Worm (Caenorhabditis elegans) whole organism, L4 larva: Measurements from ENCODE around the gene ZK353.3.

Experiments used
- D1046.2 ChIP-seq: fragments of 200-800 bp; sonication (Bioruptor generic); IDR thresholded peaks from 2 replicates; pipeline ENCODE4 v1.3.6; 2022; ENCODE audit warnings: missing genetic modification characterization, missing compliant biosample characterization
- Y75B8A.6 ChIP-seq: fragments of 200-800 bp; sonication (Bioruptor generic); IDR thresholded peaks from 2 replicates; pipeline ENCODE4 v1.3.6; 2022; ENCODE audit warnings: missing genetic modification reagents, missing genetic modification characterization, missing compliant biosample characterization
- lin-15B ChIP-seq: fragments of 150-350 bp; sonication (generic microtip); optimal IDR thresholded peaks from 3 replicates; lab custom pipeline; 2014; ENCODE audit warnings: missing biosample characterization, missing genetic modification characterization
- lin-29 ChIP-seq: fragments of 200-800 bp; sonication (Bioruptor generic); IDR thresholded peaks from 2 replicates; pipeline ENCODE4 v1.3.6; 2022; ENCODE audit warnings: missing genetic modification reagents, missing genetic modification characterization, missing compliant biosample characterization
- mdl-1 ChIP-seq, 2 experiments: fragments of 150-350 bp in 1 of 2; sonication (generic microtip) in 1 of 2; optimal IDR thresholded peaks; 2 replicates each; lab custom pipeline; 2014 to 2017; ENCODE audit warnings: missing biosample characterization in 2 of 2, missing genetic modification characterization in 2 of 2
- nhr-11 ChIP-seq: fragments of 150-350 bp; optimal IDR thresholded peaks from 2 replicates; lab custom pipeline; 2014; ENCODE audit warnings: missing biosample characterization, missing genetic modification characterization
- nhr-41 ChIP-seq: fragments of 200-800 bp; sonication (Bioruptor generic); IDR thresholded peaks from 2 replicates; pipeline ENCODE4 v1.3.6; 2022; ENCODE audit warnings: missing genetic modification reagents, missing genetic modification characterization, missing compliant biosample characterization
- nhr-42 ChIP-seq: fragments of 200-800 bp; sonication (Bioruptor generic); IDR thresholded peaks from 2 replicates; pipeline ENCODE4 v1.3.6; 2022; ENCODE audit warnings: missing genetic modification characterization, missing compliant biosample characterization
- nhr-76 ChIP-seq: fragments of 150-350 bp; optimal IDR thresholded peaks from 2 replicates; lab custom pipeline; 2014; ENCODE audit warnings: missing biosample characterization, missing genetic modification characterization
- nhr-77 ChIP-seq: fragments of 150-350 bp; optimal IDR thresholded peaks from 2 replicates; lab custom pipeline; 2014; ENCODE audit warnings: missing biosample characterization, missing genetic modification characterization
- pha-4 ChIP-seq, 2 experiments: fragments of 150-350 bp in 1 of 2; fragments of 200-800 bp in 1 of 2; sonication (Bioruptor generic) in 1 of 2; IDR thresholded peaks in 1 of 2; optimal IDR thresholded peaks in 1 of 2; 2 replicates each; pipeline versions ENCODE4 v1.3.6 to Lab custom; 2014 to 2022; ENCODE audit warnings: missing genetic modification characterization in 2 of 2, missing genetic modification reagents in 2 of 2, missing biosample characterization in 1 of 2, missing compliant biosample characterization in 1 of 2
- spr-1 ChIP-seq: sonication (generic microtip); optimal IDR thresholded peaks from 2 replicates; lab custom pipeline; 2016; ENCODE audit warnings: mild to moderate bottlenecking, missing genetic modification characterization, missing compliant biosample characterization
- unc-62 ChIP-seq, 3 experiments: fragments of 150-350 bp in 1 of 3; sonication (generic microtip); optimal IDR thresholded peaks in 2 of 3; peaks in 1 of 3; 1 replicate in 1 of 3; 2 replicates in 2 of 3; lab custom pipeline; 2014 to 2017; ENCODE audit warnings: missing biosample characterization in 3 of 3, missing genetic modification characterization in 3 of 3, missing genetic modification reagents in 3 of 3, missing genotype in 1 of 3

ce11 chrIII:8371595-8372305 is 24.0 kb upstream of the ZK353.3 start, which contains the start of gene lmbr-1:
- TF ChIP-seq nhr-41 (GFP tag; lab: Robert Waterston, UW) (no peak), lin-15B (tag; lab: Kevin White, UChicago) (no peak), nhr-42 (GFP tag; lab: Robert Waterston, UW) (no peak), mdl-1 (tag; optimal IDR thresholded peaks at IDR 0.05; lab: Kevin White, UChicago) (no peak), pha-4 (GFP tag; IDR thresholded peaks at IDR 0.05; lab: Robert Waterston, UW) (no peak), pha-4 (tag; optimal IDR thresholded peaks at IDR 0.05; lab: Kevin White, UChicago) (no peak), unc-62 (GFP tag; optimal IDR thresholded peaks at IDR 0.05 in 1 of 2; lab: Kevin White, UChicago) (no peak), unc-62 (tag; optimal IDR thresholded peaks at IDR 0.05; lab: Kevin White, UChicago) (no peak), lin-29 (GFP tag; lab: Robert Waterston, UW) (no peak), Y75B8A.6 (GFP tag; lab: Robert Waterston, UW) (no peak), D1046.2 (GFP tag; lab: Robert Waterston, UW) (no peak), nhr-77 (no peak), nhr-11 (no peak), spr-1 (no peak), nhr-76 (tag; lab: Kevin White, UChicago) (no peak)
